Worm (Caenorhabditis elegans) whole organism, L4 larva: ENCODE results near the gene Y54G2A.13.

ENCODE experiments used
- mxl-3 ChIP-seq: fragments of 200-800 bp; sonication (Bioruptor generic); optimal IDR thresholded peaks from 2 replicates; lab custom pipeline; 2018; ENCODE audit warnings: mild to moderate bottlenecking, missing genetic modification characterization, missing compliant biosample characterization
- nhr-237 ChIP-seq: sonication (generic microtip); optimal IDR thresholded peaks from 2 replicates; lab custom pipeline; 2017; ENCODE audit warnings: missing biosample characterization, missing genetic modification characterization
- snpc-4 ChIP-seq: fragments of 150-350 bp; optimal IDR thresholded peaks from 2 replicates; lab custom pipeline; 2014; ENCODE audit warnings: missing biosample characterization, missing genetic modification characterization

DNA sequence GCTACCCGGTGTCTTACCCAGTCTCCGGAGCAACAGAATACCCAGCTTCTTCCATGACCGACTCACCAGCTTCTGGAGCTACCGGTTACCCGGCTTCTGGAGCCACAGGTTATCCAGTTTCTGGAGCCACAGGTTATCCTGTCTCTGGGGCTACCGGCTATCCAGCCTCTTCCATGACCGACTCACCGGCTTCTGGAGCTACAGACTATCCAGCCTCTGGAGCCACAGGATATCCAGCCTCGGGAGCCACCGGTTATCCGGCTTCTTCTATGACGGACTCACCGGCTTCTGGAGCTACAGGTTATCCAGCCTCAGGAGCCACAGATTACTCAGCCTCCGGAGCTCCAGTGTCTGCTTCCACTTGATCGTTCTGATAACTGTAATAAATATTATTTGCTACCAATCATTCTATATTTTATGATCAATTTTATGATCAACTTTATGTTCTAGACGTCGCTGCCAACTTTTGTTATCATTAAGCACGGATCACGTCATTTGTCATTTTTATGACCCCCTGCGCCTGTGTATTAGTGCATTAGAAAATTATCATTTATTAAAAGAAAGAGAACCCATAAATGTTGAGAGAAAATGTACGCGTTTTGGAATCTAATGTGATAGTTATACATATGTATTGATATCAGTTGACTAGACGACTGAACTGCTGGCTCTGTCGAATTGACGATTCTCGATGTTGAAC lies 35.7 kb upstream of the Y54G2A.13 start:
- TF ChIP-seq snpc-4 (no peak), mxl-3 (GFP tag; lab: Kevin White, UChicago) (no peak), nhr-237 (tag; lab: Kevin White, UChicago) (no peak)
